Fruit fly (Drosophila melanogaster) whole organism, embryonic: ENCODE measurements around the gene pbl.

Experiments used
- Aef1 ChIP-seq: fragments of 200-800 bp; sonication (Bioruptor generic); IDR thresholded peaks from 3 replicates; pipeline ENCODE4 v1.3.6; 2022; ENCODE audit warnings: missing biosample characterization, missing genetic modification characterization
- Asciz ChIP-seq: fragments of 200-800 bp; sonication (Bioruptor generic); optimal IDR thresholded peaks from 2 replicates; lab custom pipeline; 2017; ENCODE audit warnings: missing biosample characterization, mild to moderate bottlenecking, missing genetic modification characterization, missing genetic modification reagents
- Bdp1 ChIP-seq: fragments of 200-800 bp; sonication (Bioruptor generic); optimal IDR thresholded peaks from 3 replicates; lab custom pipeline; 2016; ENCODE audit warnings: missing biosample characterization, missing genetic modification characterization
- Bgb ChIP-seq: fragments of 200-800 bp; sonication (Bioruptor generic); IDR thresholded peaks from 2 replicates; pipeline ENCODE4 v1.3.6; 2022; ENCODE audit warnings: missing biosample characterization, missing genetic modification characterization; ENCODE audit not compliant: partially characterized antibody
- CG10543 ChIP-seq: fragments of 200-800 bp; sonication (Bioruptor generic); optimal IDR thresholded peaks from 3 replicates; lab custom pipeline; 2017; ENCODE audit warnings: missing biosample characterization, mild to moderate bottlenecking, missing genetic modification characterization, moderate library complexity
- CG10979 ChIP-seq: fragments of 200-800 bp; sonication (Bioruptor generic); optimal IDR thresholded peaks from 2 replicates; lab custom pipeline; 2018; ENCODE audit warnings: missing biosample characterization, mild to moderate bottlenecking, missing genetic modification characterization, moderate library complexity
- CG11398 ChIP-seq: fragments of 200-800 bp; sonication (Bioruptor generic); optimal IDR thresholded peaks from 2 replicates; lab custom pipeline; 2016; ENCODE audit warnings: missing biosample characterization, missing genetic modification characterization
- CG12236 ChIP-seq: fragments of 200-800 bp; sonication (Bioruptor generic); optimal IDR thresholded peaks from 2 replicates; lab custom pipeline; 2016; ENCODE audit warnings: missing biosample characterization, missing genetic modification characterization
- CG13123 ChIP-seq: fragments of 200-800 bp; sonication (Bioruptor generic); optimal IDR thresholded peaks from 2 replicates; lab custom pipeline; 2016; ENCODE audit warnings: missing biosample characterization, missing genetic modification characterization
- CG13296 ChIP-seq: fragments of 200-800 bp; sonication (Bioruptor generic); optimal IDR thresholded peaks from 3 replicates; lab custom pipeline; 2018; ENCODE audit warnings: missing biosample characterization, mild to moderate bottlenecking, missing genetic modification characterization
- CG14441 ChIP-seq: fragments of 200-800 bp; sonication (Bioruptor generic); IDR thresholded peaks from 2 replicates; pipeline ENCODE4 v1.3.6; 2022; ENCODE audit warnings: missing biosample characterization, missing genetic modification characterization
- CG14860 ChIP-seq: fragments of 200-800 bp; sonication (Bioruptor generic); IDR thresholded peaks from 3 replicates; pipeline ENCODE4 v1.3.6; 2022; ENCODE audit warnings: missing biosample characterization, missing genetic modification characterization; ENCODE audit not compliant: partially characterized antibody
- CG17612 ChIP-seq: fragments of 200-800 bp; sonication (Bioruptor generic); IDR thresholded peaks from 2 replicates; pipeline ENCODE4 v1.3.6; 2022; ENCODE audit warnings: missing biosample characterization, missing genetic modification characterization
- CG18262 ChIP-seq: fragments of 200-800 bp; optimal IDR thresholded peaks from 3 replicates; lab custom pipeline; 2019; ENCODE audit warnings: missing biosample characterization, mild to moderate bottlenecking, missing genetic modification characterization, moderate library complexity
- CG2199 ChIP-seq: fragments of 200-800 bp; sonication (Bioruptor generic); IDR thresholded peaks from 3 replicates; pipeline ENCODE4 v1.3.6; 2022; ENCODE audit warnings: missing biosample characterization, missing genetic modification characterization
- CG2678 ChIP-seq: fragments of 200-800 bp; sonication (Bioruptor generic); optimal IDR thresholded peaks from 3 replicates; lab custom pipeline; 2019; ENCODE audit warnings: missing biosample characterization, mild to moderate bottlenecking, missing genetic modification characterization, moderate library complexity
- CG31224 ChIP-seq: fragments of 200-800 bp; sonication (Bioruptor generic); IDR thresholded peaks from 2 replicates; pipeline ENCODE4 v1.3.6; 2022; ENCODE audit warnings: missing biosample characterization, missing genetic modification characterization
- CG34376 ChIP-seq: fragments of 200-800 bp; sonication (Bioruptor generic); optimal IDR thresholded peaks from 2 replicates; lab custom pipeline; 2018; ENCODE audit warnings: missing biosample characterization, mild to moderate bottlenecking, missing genetic modification characterization
- CG3995 ChIP-seq: fragments of 200-800 bp; sonication (Bioruptor generic); optimal IDR thresholded peaks from 3 replicates; lab custom pipeline; 2016; ENCODE audit warnings: missing biosample characterization, missing genetic modification characterization
- CG4820 ChIP-seq: fragments of 200-800 bp; sonication (Bioruptor generic); optimal IDR thresholded peaks from 3 replicates; lab custom pipeline; 2016; ENCODE audit warnings: missing biosample characterization, missing genetic modification characterization
- CG6683 ChIP-seq: fragments of 200-800 bp; sonication (Bioruptor generic); optimal IDR thresholded peaks from 2 replicates; lab custom pipeline; 2017; ENCODE audit warnings: missing biosample characterization, mild to moderate bottlenecking, missing genetic modification characterization, missing genetic modification reagents
- CG7987 ChIP-seq: fragments of 200-800 bp; sonication (Bioruptor generic); optimal IDR thresholded peaks from 2 replicates; lab custom pipeline; 2018; ENCODE audit warnings: missing biosample characterization, mild to moderate bottlenecking, missing genetic modification characterization, moderate library complexity
- CG8290 ChIP-seq, 3 experiments: fragments of 200-800 bp; sonication (Bioruptor generic); optimal IDR thresholded peaks; 2 replicates each; lab custom pipeline; 2016 to 2019; ENCODE audit warnings: missing biosample characterization in 3 of 3, missing genetic modification characterization in 3 of 3, mild to moderate bottlenecking in 2 of 3, moderate library complexity in 1 of 3
- CG8944 ChIP-seq: fragments of 200-800 bp; sonication (Bioruptor generic); optimal IDR thresholded peaks from 3 replicates; lab custom pipeline; 2016; ENCODE audit warnings: missing biosample characterization, missing genetic modification characterization
- CG9727 ChIP-seq: fragments of 200-800 bp; sonication (Bioruptor generic); optimal IDR thresholded peaks from 3 replicates; lab custom pipeline; 2017; ENCODE audit warnings: missing biosample characterization, mild to moderate bottlenecking, missing genetic modification characterization
- D ChIP-seq, 2 experiments: fragments of 200-800 bp in 1 of 2; fragments of >200 bp in 1 of 2; sonication (Bioruptor generic) in 1 of 2; optimal IDR thresholded peaks; 2 replicates in 1 of 2; 3 replicates in 1 of 2; lab custom pipeline; 2017; ENCODE audit warnings: mild to moderate bottlenecking in 1 of 2, missing biosample characterization in 1 of 2, missing genetic modification characterization in 1 of 2, missing genetic modification reagents in 1 of 2
- Dfd ChIP-seq, 2 experiments: fragments of >200 bp; optimal IDR thresholded peaks; 2 replicates each; lab custom pipeline; 2017; ENCODE audit warnings: missing biosample characterization in 2 of 2, missing genetic modification characterization in 2 of 2
- Dp ChIP-seq: fragments of 200-800 bp; sonication (Bioruptor generic); optimal IDR thresholded peaks from 2 replicates; lab custom pipeline; 2018; ENCODE audit warnings: missing biosample characterization, mild to moderate bottlenecking, missing genetic modification characterization, moderate library complexity
- Ets65A ChIP-seq: fragments of 200-800 bp; sonication (Bioruptor generic); peaks from one replicate; lab custom pipeline; 2016; ENCODE audit warnings: missing biosample characterization, missing genetic modification characterization
- H15 ChIP-seq: fragments of 200-800 bp; sonication (Bioruptor generic); IDR thresholded peaks from 3 replicates; pipeline ENCODE4 v1.3.6; 2022; ENCODE audit warnings: missing biosample characterization, missing genetic modification characterization
- HLH54F ChIP-seq: fragments of 200-800 bp; sonication (Bioruptor generic); optimal IDR thresholded peaks from 3 replicates; lab custom pipeline; 2016; ENCODE audit warnings: missing biosample characterization, missing genetic modification characterization
- Hey ChIP-seq: fragments of 200-800 bp; sonication (Bioruptor generic); optimal IDR thresholded peaks from 3 replicates; lab custom pipeline; 2018; ENCODE audit warnings: missing biosample characterization, mild to moderate bottlenecking, missing genetic modification characterization
- Hmr ChIP-seq: fragments of 200-800 bp; sonication (Bioruptor generic); optimal IDR thresholded peaks from 3 replicates; lab custom pipeline; 2017; ENCODE audit warnings: mild to moderate bottlenecking, missing biosample characterization, missing genetic modification reagents, missing genetic modification characterization
- Kr ChIP-seq: fragments of 200-800 bp; sonication (Bioruptor generic); optimal IDR thresholded peaks from 2 replicates; lab custom pipeline; 2017; ENCODE audit warnings: missing biosample characterization, mild to moderate bottlenecking, missing genetic modification characterization
- Meics ChIP-seq: fragments of 200-800 bp; sonication (Bioruptor generic); optimal IDR thresholded peaks from 2 replicates; lab custom pipeline; 2017; ENCODE audit warnings: missing biosample characterization, mild to moderate bottlenecking, missing genetic modification characterization
- Mrtf ChIP-seq: fragments of 200-800 bp; sonication (Bioruptor generic); IDR thresholded peaks from 3 replicates; pipeline ENCODE4 v1.3.6; 2022; ENCODE audit warnings: missing biosample characterization, missing genetic modification characterization
- Tbp ChIP-seq: fragments of >200 bp; optimal IDR thresholded peaks from 2 replicates; lab custom pipeline; 2018; ENCODE audit warnings: missing biosample characterization, missing genetic modification characterization
- Xrp1 ChIP-seq: fragments of 200-800 bp; sonication (Bioruptor generic); IDR thresholded peaks from 2 replicates; pipeline ENCODE4 v1.3.6; 2022; ENCODE audit warnings: missing biosample characterization, missing genetic modification characterization
- corto ChIP-seq: fragments of 200-800 bp; sonication (Bioruptor generic); optimal IDR thresholded peaks from 2 replicates; lab custom pipeline; 2016; ENCODE audit warnings: missing biosample characterization, mild to moderate bottlenecking, missing genetic modification characterization, moderate library complexity
- croc ChIP-seq: fragments of 200-800 bp; sonication (Bioruptor generic); conservative IDR thresholded peaks from 3 replicates; pipeline ENCODE4 v1.3.6; 2022; ENCODE audit warnings: missing biosample characterization, missing genetic modification characterization
- esg ChIP-seq: fragments of 200-800 bp; sonication (Bioruptor generic); conservative IDR thresholded peaks from 2 replicates; pipeline ENCODE4 v1.3.6; 2022; ENCODE audit warnings: missing biosample characterization, missing genetic modification characterization
- fd3F ChIP-seq: fragments of 200-800 bp; sonication (Bioruptor generic); optimal IDR thresholded peaks from 2 replicates; lab custom pipeline; 2018; ENCODE audit warnings: missing biosample characterization, mild to moderate bottlenecking, missing genetic modification characterization, moderate library complexity
- ham ChIP-seq: fragments of 200-800 bp; sonication (Bioruptor generic); IDR thresholded peaks from 2 replicates; pipeline ENCODE4 v1.3.6; 2022; ENCODE audit warnings: missing biosample characterization, missing genetic modification characterization
- kah ChIP-seq: fragments of 200-800 bp; sonication (Bioruptor generic); optimal IDR thresholded peaks from 2 replicates; lab custom pipeline; 2018; ENCODE audit warnings: missing biosample characterization, mild to moderate bottlenecking, missing genetic modification characterization
- lab ChIP-seq: fragments of 200-800 bp; sonication (Bioruptor generic); optimal IDR thresholded peaks from 3 replicates; lab custom pipeline; 2017; ENCODE audit warnings: missing biosample characterization, missing genetic modification characterization, mild to moderate bottlenecking, moderate library complexity, missing genetic modification reagents
- lov ChIP-seq, 2 experiments: fragments of 200-800 bp in 1 of 2; fragments of >200 bp in 1 of 2; sonication (Bioruptor generic) in 1 of 2; IDR thresholded peaks in 1 of 2; optimal IDR thresholded peaks in 1 of 2; 2 replicates in 1 of 2; 3 replicates in 1 of 2; pipeline versions ENCODE4 v1.3.6 to Lab custom; 2017 to 2022; ENCODE audit warnings: missing biosample characterization in 1 of 2, missing genetic modification characterization in 1 of 2
- oc ChIP-seq: fragments of 200-800 bp; sonication (Bioruptor generic); optimal IDR thresholded peaks from 2 replicates; lab custom pipeline; 2018; ENCODE audit warnings: missing biosample characterization, mild to moderate bottlenecking, missing genetic modification characterization, moderate library complexity
- pzg ChIP-seq: fragments of 200-800 bp; sonication (Bioruptor generic); optimal IDR thresholded peaks from 3 replicates; lab custom pipeline; 2018; ENCODE audit warnings: missing biosample characterization, mild to moderate bottlenecking, missing genetic modification characterization, moderate library complexity
- sd ChIP-seq: fragments of 200-800 bp; sonication (Bioruptor generic); optimal IDR thresholded peaks from 3 replicates; lab custom pipeline; 2018; ENCODE audit warnings: missing biosample characterization, mild to moderate bottlenecking, missing genetic modification characterization, moderate library complexity

pbl gene

dm6 chr3L:7952560-7952959 is 40.8 kb upstream of the pbl start (continued):
- no peak for TF ChIP-seq Kr (GFP tag; lab: Kevin White, UChicago)
- TF ChIP-seq CG4820 (GFP tag; lab: Kevin White, UChicago): no peak
- TF ChIP-seq H15 (GFP tag; lab: Robert Waterston, UW): 0 out of 3 replicates have a peak, but pooled peaks have one; percentile 12
- no peak for TF ChIP-seq Bdp1 (GFP tag; lab: Kevin White, UChicago)
- no peak for TF ChIP-seq CG13123 (GFP tag; lab: Kevin White, UChicago)
- no peak for TF ChIP-seq Meics (GFP tag; lab: Kevin White, UChicago)
- no peak for TF ChIP-seq CG18262 (tag; lab: Kevin White, UChicago)
- TF ChIP-seq CG8290 (GFP tag; optimal IDR thresholded peaks at IDR 0.05; lab: Kevin White, UChicago): peak; percentile 91
- TF ChIP-seq CG8290 (tag; optimal IDR thresholded peaks at IDR 0.05; lab: Kevin White, UChicago): peak in 1 of 2 experiments; percentile 45
- TF ChIP-seq sd (tag; lab: Kevin White, UChicago): peak; percentile 33
- no peak for TF ChIP-seq Hmr
- TF ChIP-seq HLH54F (GFP tag; lab: Kevin White, UChicago): no peak
- no peak for TF ChIP-seq Asciz (GFP tag; lab: Kevin White, UChicago)
- no peak for TF ChIP-seq CG14441 (GFP tag; lab: Robert Waterston, UW)
- no peak for TF ChIP-seq CG31224 (GFP tag; lab: Robert Waterston, UW)
- TF ChIP-seq oc: no peak
- no peak for TF ChIP-seq CG9727 (GFP tag; lab: Kevin White, UChicago)
- TF ChIP-seq CG17612 (GFP tag; lab: Robert Waterston, UW): no peak
- no peak for TF ChIP-seq CG10979
- TF ChIP-seq CG2199 (GFP tag; lab: Robert Waterston, UW): peak; percentile 83; the same call in 1 of the 3 replicates
- no peak for TF ChIP-seq CG13296 (GFP tag; lab: Kevin White, UChicago)
- no peak for TF ChIP-seq croc (GFP tag; lab: Robert Waterston, UW)
- peak; percentile 12 for TF ChIP-seq Ets65A (GFP tag; lab: Kevin White, UChicago)
- TF ChIP-seq CG6683 (GFP tag; lab: Kevin White, UChicago): no peak
- no peak for TF ChIP-seq CG11398 (GFP tag; lab: Kevin White, UChicago)
- no peak for TF ChIP-seq pzg (GFP tag; lab: Kevin White, UChicago)
- no peak for TF ChIP-seq Mrtf (GFP tag; lab: Robert Waterston, UW)
- no peak for TF ChIP-seq fd3F
- no peak for TF ChIP-seq CG12236 (GFP tag; lab: Kevin White, UChicago)
- TF ChIP-seq Dfd (GFP tag; optimal IDR thresholded peaks at IDR 0.05; lab: Kevin White, UChicago): no peak
- no peak for TF ChIP-seq kah (GFP tag; lab: Kevin White, UChicago)
- no peak for TF ChIP-seq lov (optimal IDR thresholded peaks at IDR 0.05; lab: Kevin White, UChicago)
- no peak for TF ChIP-seq lov (GFP tag; IDR thresholded peaks at IDR 0.05; lab: Robert Waterston, UW)

dm6 chr3L:7951841-7952240 is 40.1 kb upstream of the pbl start:
- no peak for TF ChIP-seq ham (GFP tag; lab: Robert Waterston, UW)
- TF ChIP-seq CG6683 (GFP tag; lab: Kevin White, UChicago): no peak
- TF ChIP-seq Bgb (GFP tag; lab: Robert Waterston, UW): no peak
- no peak for TF ChIP-seq CG3995 (GFP tag; lab: Kevin White, UChicago)
- TF ChIP-seq Tbp: no peak
- peak; percentile 10 for TF ChIP-seq CG2678 (tag; lab: Kevin White, UChicago)
- TF ChIP-seq esg (GFP tag; lab: Robert Waterston, UW): no peak
- peak; percentile 90 for TF ChIP-seq CG34376
- no peak for TF ChIP-seq CG7987 (GFP tag; lab: Kevin White, UChicago)
- peak; percentile 23 for TF ChIP-seq corto (GFP tag; lab: Kevin White, UChicago)
- no peak for TF ChIP-seq lab (GFP tag; lab: Kevin White, UChicago)
- TF ChIP-seq CG8944 (GFP tag; lab: Kevin White, UChicago): no peak
- no peak for TF ChIP-seq CG9727 (GFP tag; lab: Kevin White, UChicago)
- TF ChIP-seq D (optimal IDR thresholded peaks at IDR 0.05; lab: Kevin White, UChicago): no peak
- no peak for TF ChIP-seq D (GFP tag; optimal IDR thresholded peaks at IDR 0.05; lab: Kevin White, UChicago)
- TF ChIP-seq Aef1 (GFP tag; lab: Robert Waterston, UW): no peak
- TF ChIP-seq Xrp1: no peak
- TF ChIP-seq CG14860 (GFP tag; lab: Robert Waterston, UW): no peak
- no peak for TF ChIP-seq CG2199 (GFP tag; lab: Robert Waterston, UW)
- TF ChIP-seq CG10543: peak; percentile 10
- TF ChIP-seq Hey: no peak
- no peak for TF ChIP-seq Dp
